Fruit fly (Drosophila melanogaster): ENCODE results near the gene Pdf.
A peak's percentile ranks its signal among the peaks of the same experiment; 100 is the strongest.

The Pdf gene

DNA sequence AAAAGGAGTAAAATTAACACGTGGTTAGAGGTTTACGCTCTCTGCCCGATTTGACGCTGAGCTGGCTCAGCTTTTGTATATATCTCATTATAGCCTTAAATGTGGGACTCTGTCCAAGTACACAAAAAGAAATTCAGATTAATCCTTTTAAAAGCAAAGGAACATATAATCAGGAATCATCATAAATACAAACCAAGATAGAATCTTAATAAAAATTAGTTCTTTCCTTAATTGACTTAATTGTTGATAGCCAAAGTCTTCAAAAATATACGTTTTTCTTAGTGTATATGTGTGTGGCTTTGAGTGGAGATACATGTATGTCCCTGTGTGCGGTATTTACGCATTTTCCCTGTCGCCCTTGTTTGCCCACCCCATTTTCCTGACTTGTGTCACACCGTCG, 38.3 kb upstream of the Pdf start (continued):
- TF ChIP-seq CG17612 (GFP tag; IDR thresholded peaks at IDR 0.05) (no peak), CG14667 (GFP tag; IDR thresholded peaks at IDR 0.05) (0 out of 2 replicates have a peak, but pooled peaks have one; percentile 32), zen2 (GFP tag; IDR thresholded peaks at IDR 0.05; ENCODE audit: partially characterized antibody) (no peak), CG13287 (GFP tag; IDR thresholded peaks at IDR 0.05; ENCODE audit: partially characterized antibody) (no peak), Lpt (GFP tag; optimal IDR thresholded peaks at IDR 0.05) (no peak), Sin3A (optimal IDR thresholded peaks at IDR 0.05) (no peak), CG8765 (GFP tag; IDR thresholded peaks at IDR 0.05) (no peak), HmgD (GFP tag; optimal IDR thresholded peaks at IDR 0.05) (no peak), CG12219 (GFP tag; optimal IDR thresholded peaks at IDR 0.05) (no peak), Chrac-16 (GFP tag; optimal IDR thresholded peaks at IDR 0.05) (no peak), Awh (GFP tag; IDR thresholded peaks at IDR 0.05) (no peak), HmgZ (tag; optimal IDR thresholded peaks at IDR 0.05) (no peak), CG31441 (GFP tag; IDR thresholded peaks at IDR 0.05) (no peak), ind (GFP tag; optimal IDR thresholded peaks at IDR 0.05) (peak; percentile 24), en (GFP tag; optimal IDR thresholded peaks at IDR 0.05) (no peak), Lhr (GFP tag; optimal IDR thresholded peaks at IDR 0.05) (no peak), Adf1 (GFP tag; IDR thresholded peaks at IDR 0.05) (no peak), sug (tag; optimal IDR thresholded peaks at IDR 0.05) (peak; percentile 10), ewg (GFP tag; optimal IDR thresholded peaks at IDR 0.05) (no peak), CG8359 (GFP tag; optimal IDR thresholded peaks at IDR 0.05; ENCODE audit: borderline replicate concordance) (no peak), nerfin-1 (tag; optimal IDR thresholded peaks at IDR 0.05) (no peak), D19B (GFP tag; optimal IDR thresholded peaks at IDR 0.05) (peak; percentile 33), Optix (GFP tag; IDR thresholded peaks at IDR 0.05) (no peak), CG7786 (GFP tag; optimal IDR thresholded peaks at IDR 0.05) (peak; percentile 1), CG7839 (tag; optimal IDR thresholded peaks at IDR 0.05) (peak; percentile 56), CG7357 (GFP tag; IDR thresholded peaks at IDR 0.05) (no peak), Usf (GFP tag; optimal IDR thresholded peaks at IDR 0.05) (no peak), CG10543 (GFP tag; optimal IDR thresholded peaks at IDR 0.05) (no peak), CG13123 (GFP tag; optimal IDR thresholded peaks at IDR 0.05) (no peak), ftz-f1 (GFP tag; optimal IDR thresholded peaks at IDR 0.05) (no peak), BtbVII (GFP tag; optimal IDR thresholded peaks at IDR 0.05) (peak; percentile 38), CG43689 (GFP tag; IDR thresholded peaks at IDR 0.05) (no peak), jumu (GFP tag; optimal IDR thresholded peaks at IDR 0.05) (no peak), Poxn (GFP tag; IDR thresholded peaks at IDR 0.05) (no peak), CG9876 (GFP tag; optimal IDR thresholded peaks at IDR 0.05) (no peak), sens-2 (GFP tag; IDR thresholded peaks at IDR 0.05) (no peak), NK7.1 (GFP tag; optimal IDR thresholded peaks at IDR 0.05) (no peak), H2.0 (GFP tag; IDR thresholded peaks at IDR 0.05) (0 out of 2 replicates have a peak, but pooled peaks have one; percentile 9), Deaf1 (tag; optimal IDR thresholded peaks at IDR 0.05) (no peak), scrt (GFP tag; optimal IDR thresholded peaks at IDR 0.05) (peak; percentile 52), unpg (GFP tag; optimal IDR thresholded peaks at IDR 0.05) (peak; percentile 23), CG6175 (GFP tag; IDR thresholded peaks at IDR 0.05) (no peak), CG2116 (GFP tag; optimal IDR thresholded peaks at IDR 0.05) (no peak), CG15601 (tag; optimal IDR thresholded peaks at IDR 0.05) (no peak), al (GFP tag; IDR thresholded peaks at IDR 0.05) (no peak), CG14050 (GFP tag; IDR thresholded peaks at IDR 0.05) (no peak), lmd (GFP tag; IDR thresholded peaks at IDR 0.05) (peak; percentile 26; the same call in 1 of the 2 replicates), CG16779 (GFP tag; IDR thresholded peaks at IDR 0.05) (no peak), CG2202 (tag; optimal IDR thresholded peaks at IDR 0.05) (no peak), maf-S (GFP tag; optimal IDR thresholded peaks at IDR 0.05) (no peak), org-1 (GFP tag; optimal IDR thresholded peaks at IDR 0.05) (peak; percentile 4), ab (GFP tag; optimal IDR thresholded peaks at IDR 0.05) (no peak), toy (GFP tag; IDR thresholded peaks at IDR 0.05) (no peak)

Measured in whole organism, embryonic.